Worm (Caenorhabditis elegans): ENCODE results near the gene wbp-2.

DNA sequence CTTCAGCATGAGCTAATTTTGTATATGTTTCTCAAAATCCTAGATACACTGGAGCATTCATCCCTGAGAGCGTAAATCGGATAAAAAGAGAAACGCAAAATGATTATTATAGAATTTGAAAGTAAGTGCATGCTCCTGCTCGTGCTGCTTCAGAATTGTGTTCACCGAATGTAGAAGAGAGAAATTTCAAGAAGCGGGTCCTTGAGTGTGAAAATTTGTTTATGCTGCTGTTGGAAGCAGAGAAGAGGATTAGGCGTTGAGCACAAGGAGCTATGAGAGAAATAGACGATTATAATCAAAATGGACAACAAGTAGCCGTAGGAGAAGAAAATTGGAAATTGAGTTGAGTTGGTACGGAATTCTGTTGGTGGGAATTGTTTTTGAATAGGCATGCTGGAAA is 17.9 kb upstream of the wbp-2 start:
- TF ChIP-seq ama-1 (optimal IDR thresholded peaks at IDR 0.05), result no peak
- no peak for TF ChIP-seq tbx-37 (GFP tag; conservative IDR thresholded peaks at IDR 0.05)

All from whole organism, early embryonic.